Worm (Caenorhabditis elegans): ENCODE measurements around the gene lips-1.

The lips-1 gene

ce11 chrX:12516482-12516826 lies 23.9 kb downstream of the lips-1 start:
- TF ChIP-seq Y67H2A.10 (GFP tag; conservative IDR thresholded peaks at IDR 0.05) = no peak
- no peak for TF ChIP-seq mes-4 (tag; optimal IDR thresholded peaks at IDR 0.05)
- TF ChIP-seq F52B5.7 (tag; optimal IDR thresholded peaks at IDR 0.05) = no peak
- no peak for TF ChIP-seq athp-1 (tag; optimal IDR thresholded peaks at IDR 0.05)
- TF ChIP-seq cebp-1 (GFP tag; IDR thresholded peaks at IDR 0.05) = no peak
- TF ChIP-seq cebp-1 (tag; optimal IDR thresholded peaks at IDR 0.05) = no peak
- no peak for TF ChIP-seq T26A5.8 (tag; optimal IDR thresholded peaks at IDR 0.05)
- no peak for TF ChIP-seq repo-1 (tag; optimal IDR thresholded peaks at IDR 0.05)
- TF ChIP-seq B0019.2 (GFP tag; conservative IDR thresholded peaks at IDR 0.05) = no peak
- TF ChIP-seq lsl-1 (GFP tag; optimal IDR thresholded peaks at IDR 0.05) = no peak
- no peak for TF ChIP-seq ceh-58 (GFP tag; IDR thresholded peaks at IDR 0.05)

- peak; percentile 52; the same call in 1 of the 2 replicates for TF ChIP-seq K11D2.4 (GFP tag; IDR thresholded peaks at IDR 0.05)
- TF ChIP-seq K12H6.12 (tag; optimal IDR thresholded peaks at IDR 0.05) = peak; percentile 2
- TF ChIP-seq hsf-1 (GFP tag; IDR thresholded peaks at IDR 0.05) = no peak
Measured at ce11 chrX:12517307-12517706, 24.7 kb downstream of the lips-1 start.

- TF ChIP-seq lsy-27 (tag; optimal IDR thresholded peaks at IDR 0.05; ENCODE audit: borderline replicate concordance, insufficient read depth) = no peak
- TF ChIP-seq tbp1 (GFP tag; optimal IDR thresholded peaks at IDR 0.05) = peak; percentile 14
- TF ChIP-seq tlf-1 (GFP tag; optimal IDR thresholded peaks at IDR 0.05) = no peak
- peak; percentile 67; the same call in 1 of the 2 replicates for TF ChIP-seq let-526 (GFP tag; IDR thresholded peaks at IDR 0.05)
Measured at ce11 chrX:12517886-12518285, 25.3 kb downstream of the lips-1 start.

- peak; percentile 15 for TF ChIP-seq nhr-80 (tag; optimal IDR thresholded peaks at IDR 0.05)
- TF ChIP-seq F57A8.1 (GFP tag; optimal IDR thresholded peaks at IDR 0.05) = no peak
- TF ChIP-seq ets-4 (GFP tag; optimal IDR thresholded peaks at IDR 0.05) = peak; percentile 70
- TF ChIP-seq cebp-1 (GFP tag; IDR thresholded peaks at IDR 0.05) = peak; percentile 38; the same call in 1 of the 2 replicates
- TF ChIP-seq cebp-1 (tag; optimal IDR thresholded peaks at IDR 0.05) = no peak
- TF ChIP-seq tbp1 (GFP tag; optimal IDR thresholded peaks at IDR 0.05) = peak; percentile 0
- no peak for TF ChIP-seq nfyb-1 (GFP tag; IDR thresholded peaks at IDR 0.05)
- TF ChIP-seq pha-4 (tag; optimal IDR thresholded peaks at IDR 0.05) = peak; percentile 23
- TF ChIP-seq unc-62 (GFP tag; optimal IDR thresholded peaks at IDR 0.05) = peak; percentile 3
Measured at ce11 chrX:12518469-12518868, 25.9 kb downstream of the lips-1 start.

ce11 chrX:12518982-12519381 lies 26.4 kb downstream of the lips-1 start:
- no peak for TF ChIP-seq pbrm-1 (GFP tag; IDR thresholded peaks at IDR 0.05)
- peak; percentile 39; the same call in 1 of the 2 replicates for TF ChIP-seq cebp-1 (GFP tag; IDR thresholded peaks at IDR 0.05)
- TF ChIP-seq cebp-1 (tag; optimal IDR thresholded peaks at IDR 0.05) = peak; percentile 33

- TF ChIP-seq ekl-4 (GFP tag; IDR thresholded peaks at IDR 0.05) = no peak
- peak; percentile 78 for TF ChIP-seq somi-1 (GFP tag; optimal IDR thresholded peaks at IDR 0.05)
- TF ChIP-seq B0261.1 (tag; optimal IDR thresholded peaks at IDR 0.05) = no peak
- peak; percentile 21 for TF ChIP-seq attf-5 (GFP tag; optimal IDR thresholded peaks at IDR 0.05)
- peak; percentile 50 for TF ChIP-seq nhr-80 (tag; optimal IDR thresholded peaks at IDR 0.05)
- peak; percentile 56 for TF ChIP-seq C06A6.2 (GFP tag; conservative IDR thresholded peaks at IDR 0.05)
- TF ChIP-seq attf-3 (GFP tag; conservative IDR thresholded peaks at IDR 0.05) = no peak
- peak; percentile 46 for TF ChIP-seq chd-7 (tag; optimal IDR thresholded peaks at IDR 0.05)
- TF ChIP-seq nhr-120 (GFP tag; IDR thresholded peaks at IDR 0.05) = no peak
- peak; percentile 85 for TF ChIP-seq lin-40 (tag; optimal IDR thresholded peaks at IDR 0.05)
- no peak for TF ChIP-seq nfya-2 (GFP tag; IDR thresholded peaks at IDR 0.05)
- TF ChIP-seq lin-26 (GFP tag; IDR thresholded peaks at IDR 0.05) = peak; percentile 39; the same call in 1 of the 2 replicates
- TF ChIP-seq sdz-38 (tag; optimal IDR thresholded peaks at IDR 0.05) = no peak
- no peak for TF ChIP-seq snpc-4 (GFP tag; optimal IDR thresholded peaks at IDR 0.05)
- no peak for TF ChIP-seq snpc-4 (tag; optimal IDR thresholded peaks at IDR 0.05)
- no peak for TF ChIP-seq bed-1 (GFP tag; IDR thresholded peaks at IDR 0.05)
- TF ChIP-seq F57A8.1 (GFP tag; optimal IDR thresholded peaks at IDR 0.05) = no peak
- TF ChIP-seq aptf-2 (GFP tag; conservative IDR thresholded peaks at IDR 0.05) = no peak
- no peak for TF ChIP-seq him-1 (tag; optimal IDR thresholded peaks at IDR 0.05)
Measured at ce11 chrX:12523071-12523483, 30.5 kb downstream of the lips-1 start.

All from whole organism, young adult.